Worm (Caenorhabditis elegans) whole organism, L1 larva: ENCODE data around the gene Y116A8C.29.

Experiments used
- C16A3.4 ChIP-seq: fragments of 150-350 bp; optimal IDR thresholded peaks from 2 replicates; lab custom pipeline; 2014; ENCODE audit warnings: missing biosample characterization, missing genetic modification characterization
- C34B4.2 ChIP-seq: sonication (generic microtip); optimal IDR thresholded peaks from 2 replicates; lab custom pipeline; 2017; ENCODE audit warnings: mild to moderate bottlenecking, missing genetic modification characterization, missing compliant biosample characterization
- F16B12.6 ChIP-seq: fragments of 150-350 bp; optimal IDR thresholded peaks from 2 replicates; lab custom pipeline; 2014; ENCODE audit warnings: missing biosample characterization, missing genetic modification characterization
- alr-1 ChIP-seq: fragments of 200-800 bp; sonication (Bioruptor generic); optimal IDR thresholded peaks from 2 replicates; lab custom pipeline; 2018; ENCODE audit warnings: borderline replicate concordance, mild to moderate bottlenecking, missing genetic modification characterization, missing compliant biosample characterization
- aly-2 ChIP-seq: fragments of 150-350 bp; optimal IDR thresholded peaks from 2 replicates; lab custom pipeline; 2014; ENCODE audit warnings: missing biosample characterization, missing genetic modification characterization
- blmp-1 ChIP-seq: fragments of 150-350 bp; optimal IDR thresholded peaks from 2 replicates; lab custom pipeline; 2014; ENCODE audit warnings: missing biosample characterization, missing genetic modification characterization
- ceh-8 ChIP-seq: fragments of 200-800 bp; sonication (Bioruptor generic); optimal IDR thresholded peaks from 2 replicates; lab custom pipeline; 2018; ENCODE audit warnings: mild to moderate bottlenecking, missing genetic modification characterization, moderate library complexity, missing compliant biosample characterization
- ceh-82 ChIP-seq, 3 experiments: fragments of 150-350 bp in 1 of 3; sonication (generic microtip) in 2 of 3; optimal IDR thresholded peaks; 2 replicates each; lab custom pipeline; 2014 to 2017; ENCODE audit warnings: missing biosample characterization in 3 of 3, missing genetic modification characterization in 3 of 3
- dpl-1 ChIP-seq, 3 experiments: fragments of 150-350 bp in 2 of 3; sonication (generic microtip) in 1 of 3; optimal IDR thresholded peaks; 2 replicates each; lab custom pipeline; 2014 to 2017; ENCODE audit warnings: missing biosample characterization in 3 of 3, missing genetic modification characterization in 3 of 3, missing genetic modification reagents in 3 of 3
- efl-1 ChIP-seq, 4 experiments: fragments of 150-350 bp; optimal IDR thresholded peaks in 3 of 4; peaks in 1 of 4; 1 replicate in 1 of 4; 2 replicates in 3 of 4; lab custom pipeline; 2014; ENCODE audit warnings: missing biosample characterization in 2 of 4, missing genetic modification characterization in 2 of 4, missing genetic modification reagents in 2 of 4
- egl-13 ChIP-seq: sonication (generic microtip); optimal IDR thresholded peaks from 2 replicates; lab custom pipeline; 2016; ENCODE audit warnings: missing genotype, missing genetic modification reagents, missing genetic modification characterization, missing compliant biosample characterization
- hlh-17 ChIP-seq: fragments of 200-800 bp; sonication (Bioruptor generic); optimal IDR thresholded peaks from 2 replicates; lab custom pipeline; 2018; ENCODE audit warnings: missing genetic modification characterization, mild to moderate bottlenecking, missing compliant biosample characterization, moderate library complexity, borderline replicate concordance
- jun-1 ChIP-seq: fragments of 150-350 bp; optimal IDR thresholded peaks from 2 replicates; lab custom pipeline; 2014; ENCODE audit warnings: missing biosample characterization, missing genetic modification reagents, missing genetic modification characterization
- lin-13 ChIP-seq: fragments of 150-350 bp; optimal IDR thresholded peaks from 2 replicates; lab custom pipeline; 2014; ENCODE audit warnings: missing biosample characterization, missing genetic modification reagents, missing genetic modification characterization
- lin-15B ChIP-seq: fragments of 150-350 bp; sonication (generic microtip); optimal IDR thresholded peaks from 3 replicates; lab custom pipeline; 2014; ENCODE audit warnings: missing biosample characterization, missing genetic modification characterization
- lin-35 ChIP-seq, 2 experiments: fragments of 150-350 bp; optimal IDR thresholded peaks; 2 replicates each; lab custom pipeline; 2014; ENCODE audit warnings: missing biosample characterization in 2 of 2, missing genetic modification characterization in 2 of 2, missing genetic modification reagents in 2 of 2
- lsy-2 ChIP-seq, 2 experiments: fragments of 150-350 bp; optimal IDR thresholded peaks; 2 replicates each; lab custom pipeline; 2014; ENCODE audit warnings: missing biosample characterization in 2 of 2, missing genetic modification characterization in 2 of 2
- mab-9 ChIP-seq: fragments of 200-800 bp; sonication (Bioruptor generic); IDR thresholded peaks from 2 replicates; pipeline ENCODE4 v1.3.6; 2022; ENCODE audit warnings: missing genetic modification reagents, missing genetic modification characterization, missing compliant biosample characterization
- mdl-1 ChIP-seq, 2 experiments: fragments of 150-350 bp; optimal IDR thresholded peaks; 2 replicates each; lab custom pipeline; 2014 to 2017; ENCODE audit warnings: missing biosample characterization in 2 of 2, missing genetic modification characterization in 2 of 2, inconsistent platforms in 1 of 2
- mef-2 ChIP-seq: fragments of 150-350 bp; optimal IDR thresholded peaks from 2 replicates; lab custom pipeline; 2014; ENCODE audit warnings: missing biosample characterization, missing genetic modification characterization
- mep-1 ChIP-seq: fragments of 150-350 bp; optimal IDR thresholded peaks from 2 replicates; lab custom pipeline; 2014; ENCODE audit warnings: missing biosample characterization, missing genetic modification characterization
- nhr-11 ChIP-seq: fragments of 150-350 bp; optimal IDR thresholded peaks from 2 replicates; lab custom pipeline; 2014; ENCODE audit warnings: missing biosample characterization, missing genetic modification characterization
- nhr-12 ChIP-seq: sonication (generic microtip); optimal IDR thresholded peaks from 2 replicates; lab custom pipeline; 2017; ENCODE audit warnings: missing biosample characterization, missing genetic modification characterization
- nhr-19 ChIP-seq: fragments of 200-800 bp; sonication (Bioruptor generic); conservative IDR thresholded peaks from 2 replicates; pipeline ENCODE4 v1.3.6; 2022; ENCODE audit warnings: missing genetic modification characterization, missing compliant biosample characterization
- nhr-20 ChIP-seq: sonication (generic microtip); optimal IDR thresholded peaks from 2 replicates; lab custom pipeline; 2016; ENCODE audit warnings: mild to moderate bottlenecking, missing genetic modification characterization, missing compliant biosample characterization
- nhr-47 ChIP-seq: sonication (generic microtip); optimal IDR thresholded peaks from 2 replicates; lab custom pipeline; 2016; ENCODE audit warnings: mild to moderate bottlenecking, missing genetic modification characterization, moderate library complexity, missing compliant biosample characterization
- nhr-71 ChIP-seq: sonication (generic microtip); optimal IDR thresholded peaks from 2 replicates; lab custom pipeline; 2016; ENCODE audit warnings: mild to moderate bottlenecking, missing genetic modification characterization, moderate library complexity, missing compliant biosample characterization
- nhr-77 ChIP-seq: fragments of 150-350 bp; optimal IDR thresholded peaks from 2 replicates; lab custom pipeline; 2014; ENCODE audit warnings: missing biosample characterization, missing genetic modification characterization
- nhr-84 ChIP-seq: sonication (generic microtip); optimal IDR thresholded peaks from 2 replicates; lab custom pipeline; 2017; ENCODE audit warnings: missing biosample characterization, missing genetic modification characterization
- nhr-90 ChIP-seq: sonication (generic microtip); optimal IDR thresholded peaks from 2 replicates; lab custom pipeline; 2016; ENCODE audit warnings: mild to moderate bottlenecking, missing genetic modification characterization, missing compliant biosample characterization; ENCODE audit not compliant: poor library complexity
- rnt-1 ChIP-seq: sonication (generic microtip); optimal IDR thresholded peaks from 2 replicates; lab custom pipeline; 2016; ENCODE audit warnings: mild to moderate bottlenecking, missing genetic modification characterization, moderate library complexity, missing compliant biosample characterization
- skn-1 ChIP-seq: fragments of 150-350 bp; optimal IDR thresholded peaks from 2 replicates; lab custom pipeline; 2014; ENCODE audit warnings: missing biosample characterization, missing genetic modification characterization
- snu-23 ChIP-seq: sonication (generic microtip); optimal IDR thresholded peaks from 2 replicates; lab custom pipeline; 2016; ENCODE audit warnings: missing genetic modification characterization, missing compliant biosample characterization
- sptf-1 ChIP-seq: fragments of 150-350 bp; optimal IDR thresholded peaks from 2 replicates; lab custom pipeline; 2014; ENCODE audit warnings: missing biosample characterization, missing genetic modification characterization
- swsn-7 ChIP-seq: sonication (generic microtip); optimal IDR thresholded peaks from 2 replicates; lab custom pipeline; 2016; ENCODE audit warnings: missing genetic modification characterization, missing compliant biosample characterization
- tbx-2 ChIP-seq: sonication (generic microtip); optimal IDR thresholded peaks from 2 replicates; lab custom pipeline; 2016; ENCODE audit warnings: missing genetic modification characterization, missing compliant biosample characterization
- tlp-1 ChIP-seq: fragments of 150-350 bp; optimal IDR thresholded peaks from 2 replicates; lab custom pipeline; 2014; ENCODE audit warnings: missing biosample characterization, missing genetic modification characterization
- unc-130 ChIP-seq: fragments of 150-350 bp; optimal IDR thresholded peaks from 2 replicates; lab custom pipeline; 2017; ENCODE audit warnings: missing biosample characterization, missing genetic modification characterization, inconsistent platforms
- xbp-1 ChIP-seq: sonication (generic microtip); optimal IDR thresholded peaks from 2 replicates; lab custom pipeline; 2016; ENCODE audit warnings: missing genetic modification characterization, missing compliant biosample characterization
- zag-1 ChIP-seq: fragments of 150-350 bp; optimal IDR thresholded peaks from 2 replicates; lab custom pipeline; 2014; ENCODE audit warnings: missing biosample characterization, missing genetic modification characterization
- zip-4 ChIP-seq: fragments of 200-800 bp; sonication (Bioruptor generic); optimal IDR thresholded peaks from 2 replicates; lab custom pipeline; 2018; ENCODE audit warnings: mild to moderate bottlenecking, missing genetic modification characterization, moderate library complexity, missing compliant biosample characterization

Y116A8C.29 gene

DNA sequence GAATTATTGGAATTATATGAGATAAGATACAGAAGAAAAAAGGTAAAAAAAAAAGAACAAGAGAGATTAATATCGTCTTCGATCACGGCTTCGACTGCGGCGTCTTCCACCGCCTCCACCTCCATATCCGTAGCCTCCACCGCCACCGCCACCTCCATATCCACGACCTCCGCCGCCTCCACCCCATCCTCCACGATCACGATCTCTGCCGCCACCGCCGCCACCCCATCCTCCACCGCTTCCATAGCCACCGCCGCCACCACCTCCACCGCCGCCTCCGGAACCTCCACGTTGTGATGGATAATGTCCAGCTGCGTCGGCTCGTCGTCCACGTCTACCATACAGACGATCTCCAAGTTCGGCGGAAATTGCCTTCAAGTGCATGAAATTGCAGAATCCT is 23.0 kb downstream of the Y116A8C.29 start:
- TF ChIP-seq ceh-8 (GFP tag; lab: Kevin White, UChicago) = peak; percentile 21
- no peak for TF ChIP-seq unc-130

DNA sequence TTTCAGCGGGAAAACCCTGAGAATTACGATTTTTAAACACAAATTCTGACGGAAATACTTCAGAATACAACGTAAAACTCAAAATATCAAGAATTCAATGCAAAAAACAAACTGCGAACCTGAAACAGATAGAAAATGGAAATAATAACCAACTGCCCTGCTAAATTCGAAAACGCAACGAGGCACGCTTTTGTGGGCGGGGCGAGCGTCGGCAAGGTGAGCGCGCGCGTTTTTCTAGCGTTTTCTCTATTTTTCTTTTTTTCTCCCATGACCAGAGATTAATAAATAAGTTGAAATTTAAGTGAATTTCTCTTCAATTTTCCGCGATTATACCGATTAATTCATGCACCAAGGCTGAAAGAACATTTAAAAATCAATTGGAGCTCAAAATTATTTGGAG is 24.8 kb downstream of the Y116A8C.29 start, which contains the start of gene uaf-2:
uaf-2 (minus strand) TSS at position 183 of the 400 bp plus-strand sequence.
- TF ChIP-seq nhr-77 (tag; lab: Kevin White, UChicago) = no peak
- TF ChIP-seq swsn-7 (tag; lab: Kevin White, UChicago) = no peak
- no peak for TF ChIP-seq nhr-11
- peak; percentile 5 for TF ChIP-seq nhr-90
- TF ChIP-seq skn-1 (tag; lab: Kevin White, UChicago) = peak; percentile 10
- TF ChIP-seq mdl-1 (tag; optimal IDR thresholded peaks at IDR 0.05; lab: Kevin White, UChicago) = peak in 1 of 2 experiments; percentile 17
- no peak for TF ChIP-seq egl-13 (tag; lab: Kevin White, UChicago)
- TF ChIP-seq mep-1 (tag; lab: Kevin White, UChicago) = peak; percentile 18
- peak; percentile 28 for TF ChIP-seq nhr-20 (tag; lab: Kevin White, UChicago)
- TF ChIP-seq alr-1 (tag; lab: Kevin White, UChicago) = no peak
- peak; percentile 17 to 51 for TF ChIP-seq lin-35 (GFP tag; optimal IDR thresholded peaks at IDR 0.05; lab: Kevin White, UChicago)
- TF ChIP-seq snu-23 (GFP tag; lab: Kevin White, UChicago) = peak; percentile 51
- TF ChIP-seq lin-13 (GFP tag; lab: Kevin White, UChicago) = no peak
- TF ChIP-seq sptf-1 (tag; lab: Kevin White, UChicago) = no peak
- TF ChIP-seq C34B4.2 = no peak
- TF ChIP-seq xbp-1 (tag; lab: Kevin White, UChicago) = peak; percentile 0
- TF ChIP-seq nhr-71 = peak; percentile 46
- no peak for TF ChIP-seq tlp-1 (tag; lab: Kevin White, UChicago)
- TF ChIP-seq F16B12.6 (tag; lab: Kevin White, UChicago) = peak; percentile 6
- TF ChIP-seq zag-1 (tag; lab: Kevin White, UChicago) = no peak
- no peak for TF ChIP-seq hlh-17
- TF ChIP-seq C16A3.4 = peak; percentile 33
- TF ChIP-seq zip-4 = no peak
- no peak for TF ChIP-seq mef-2 (tag; lab: Kevin White, UChicago)
- TF ChIP-seq nhr-12 (tag; lab: Kevin White, UChicago) = no peak
- no peak for TF ChIP-seq jun-1 (tag; lab: Kevin White, UChicago)
- peak; percentile 7 for TF ChIP-seq lin-15B (tag; lab: Kevin White, UChicago)
- no peak for TF ChIP-seq nhr-84 (tag; lab: Kevin White, UChicago)
- TF ChIP-seq blmp-1 (tag; lab: Kevin White, UChicago) = peak; percentile 26
- TF ChIP-seq nhr-47 (tag; lab: Kevin White, UChicago) = peak; percentile 41
- TF ChIP-seq ceh-8 (GFP tag; lab: Kevin White, UChicago) = no peak
- TF ChIP-seq efl-1 (optimal IDR thresholded peaks at IDR 0.05; lab: Kevin White, UChicago) = peak; percentile 42 to 48
- peak; percentile 39 to 91 for TF ChIP-seq efl-1 (GFP tag; optimal IDR thresholded peaks at IDR 0.05 in 1 of 2; lab: Kevin White, UChicago)
- TF ChIP-seq tbx-2 (tag; lab: Kevin White, UChicago) = peak; percentile 7
- peak; percentile 14 to 48 (median 30) for TF ChIP-seq dpl-1 (GFP tag; optimal IDR thresholded peaks at IDR 0.05; lab: Kevin White, UChicago)
- 0 out of 2 replicates have a peak, but pooled peaks have one; percentile 23 for TF ChIP-seq nhr-19 (GFP tag; lab: Robert Waterston, UW)
- peak in 2 of 3 experiments; percentile 16 to 43 for TF ChIP-seq ceh-82 (tag; optimal IDR thresholded peaks at IDR 0.05; lab: Kevin White, UChicago)
- TF ChIP-seq aly-2 (tag; lab: Kevin White, UChicago) = no peak
- no peak for TF ChIP-seq mab-9 (GFP tag; lab: Robert Waterston, UW)
- TF ChIP-seq rnt-1 (tag; lab: Kevin White, UChicago) = peak; percentile 60
- peak in 1 of 2 experiments; percentile 52 for TF ChIP-seq lsy-2 (tag; optimal IDR thresholded peaks at IDR 0.05; lab: Kevin White, UChicago)
- TF ChIP-seq, all 84 proteins: peak for 21
